Fruit fly (Drosophila melanogaster) S2 (cell line): ENCODE data around the gene CG17118.

Experiments used
- CG8478 ChIP-seq: fragments of >200 bp; optimal IDR thresholded peaks from 2 replicates; lab custom pipeline; 2018
- CTCF ChIP-seq, 2 experiments: fragments of >200 bp; optimal IDR thresholded peaks; 2 replicates each; lab custom pipeline; 2018

- TF ChIP-seq CG8478 (lab: Kevin White, UChicago) (no peak), CTCF (optimal IDR thresholded peaks at IDR 0.05; lab: Kevin White, UChicago) (no peak)
Observed at dm6 chr2L:10721535-10721934, 8.5 kb upstream of the CG17118 start.
